Fruit fly (Drosophila melanogaster): ENCODE data around the gene Arl8.

DNA sequence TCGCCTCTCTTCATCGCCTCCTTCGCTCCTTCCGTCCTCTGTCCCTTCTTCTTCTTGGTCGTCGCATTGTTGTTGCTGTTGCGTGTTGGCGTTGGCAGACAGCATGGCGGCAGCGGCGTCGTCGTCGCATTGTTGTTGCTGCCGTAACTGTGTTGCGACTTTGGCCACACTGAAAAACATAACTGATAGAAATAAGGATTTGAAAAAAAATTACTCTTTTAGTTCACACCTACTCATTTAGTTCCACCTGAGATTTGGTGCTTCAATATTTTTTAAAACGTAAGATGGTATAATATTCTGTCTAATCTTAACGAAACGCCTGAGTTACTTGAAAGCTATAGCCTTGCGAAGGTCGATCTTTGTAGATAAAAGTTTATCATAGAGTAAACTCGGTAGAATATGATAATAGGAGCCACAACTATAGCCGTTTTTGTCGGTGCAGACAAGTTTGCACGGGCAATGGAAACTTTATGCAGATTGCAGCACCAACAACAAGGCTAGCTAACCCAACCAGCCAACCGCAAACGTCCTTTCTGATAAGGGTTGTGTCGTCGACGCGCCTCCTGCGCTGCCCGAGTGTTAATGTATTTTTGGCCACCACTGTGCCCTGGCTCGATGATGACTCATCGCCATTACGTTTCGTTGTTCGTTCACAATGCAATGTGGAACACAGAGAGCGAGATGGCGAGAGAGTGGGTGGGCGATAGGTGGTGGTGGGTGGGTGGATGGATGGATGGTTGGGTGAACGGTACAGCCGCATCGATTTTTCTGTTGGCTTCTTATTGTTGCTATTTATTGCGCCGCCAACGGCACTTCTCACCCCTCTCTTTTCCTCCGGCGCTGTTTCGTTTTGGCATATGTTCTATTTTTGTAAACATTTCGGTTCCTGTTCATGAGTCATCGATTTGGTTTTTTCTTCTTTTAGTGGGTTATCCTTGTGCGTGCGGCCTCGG lies 13.2 kb upstream of the Arl8 start:
- TF ChIP-seq h (optimal IDR thresholded peaks at IDR 0.05) (no peak), psq (optimal IDR thresholded peaks at IDR 0.05) (no peak), ttk (optimal IDR thresholded peaks at IDR 0.05) (no peak), Sin3A (optimal IDR thresholded peaks at IDR 0.05) (no peak), insv (optimal IDR thresholded peaks at IDR 0.05) (no peak), Myc (optimal IDR thresholded peaks at IDR 0.05) (no peak)

Data from Kc167 (cell line).